Fruit fly (Drosophila melanogaster) whole organism, adult: ENCODE measurements around the gene Ufl1.

Source experiments
- CG11617 ChIP-seq: fragments of 200-800 bp; sonication (Bioruptor generic); optimal IDR thresholded peaks from 2 replicates; lab custom pipeline; 2017; ENCODE audit warnings: mild to moderate bottlenecking, missing biosample characterization, missing genetic modification reagents, missing genetic modification characterization
- CG33017 ChIP-seq: fragments of 200-800 bp; sonication (Bioruptor generic); optimal IDR thresholded peaks from 2 replicates; lab custom pipeline; 2018; ENCODE audit warnings: missing biosample characterization, mild to moderate bottlenecking, missing genetic modification characterization, moderate library complexity
- CG7101 ChIP-seq: fragments of 200-800 bp; sonication (Bioruptor generic); optimal IDR thresholded peaks from 2 replicates; lab custom pipeline; 2018; ENCODE audit warnings: missing biosample characterization, mild to moderate bottlenecking, missing genetic modification characterization, moderate library complexity
- cic ChIP-seq: fragments of 200-800 bp; sonication (Bioruptor generic); optimal IDR thresholded peaks from 2 replicates; lab custom pipeline; 2017; ENCODE audit warnings: missing biosample characterization, mild to moderate bottlenecking, missing genetic modification characterization, moderate library complexity
- kay ChIP-seq: fragments of 200-800 bp; sonication (Bioruptor generic); peaks from one replicate; lab custom pipeline; 2016; ENCODE audit warnings: missing biosample characterization, missing genetic modification characterization, borderline replicate concordance

dm6 chr3R:7029434-7029833 lies 44.8 kb downstream of the Ufl1 start:
- TF ChIP-seq CG7101 (tag; lab: Kevin White, UChicago) (no peak), CG33017 (tag; lab: Kevin White, UChicago) (no peak), CG11617 (GFP tag; lab: Kevin White, UChicago) (no peak), cic (no peak), kay (no peak)
